Fruit fly (Drosophila melanogaster): ENCODE measurements around the gene CG6833.

CG6833 gene

DNA sequence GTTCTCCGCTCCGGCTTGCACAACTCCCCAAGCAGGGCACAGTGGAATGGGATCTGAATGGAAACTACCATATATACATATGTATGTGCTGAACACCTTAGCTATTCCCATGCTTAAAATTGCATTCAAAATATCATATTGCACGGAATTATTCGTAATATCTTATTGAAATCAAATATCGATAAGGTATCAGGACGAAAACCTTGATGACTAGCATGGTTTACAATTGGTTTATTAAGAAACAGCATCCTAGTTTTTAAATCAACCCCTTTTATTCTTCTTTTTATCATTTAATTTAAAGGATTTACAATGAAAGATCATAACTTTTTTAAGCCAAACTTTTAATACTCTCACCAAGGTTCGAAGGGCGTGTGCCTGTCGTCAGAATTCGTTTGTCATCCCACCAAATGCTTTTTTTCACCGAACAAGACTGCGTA, 4.3 kb downstream of the CG6833 start (continued):
- no peak for TF ChIP-seq eve (GFP tag; optimal IDR thresholded peaks at IDR 0.05)
- TF ChIP-seq sisA (GFP tag; IDR thresholded peaks at IDR 0.05): no peak
- TF ChIP-seq CG12236 (GFP tag; optimal IDR thresholded peaks at IDR 0.05): no peak
- TF ChIP-seq pzg (GFP tag; optimal IDR thresholded peaks at IDR 0.05): no peak
- TF ChIP-seq CG12071 (GFP tag; optimal IDR thresholded peaks at IDR 0.05): no peak
- no peak for TF ChIP-seq fd3F (GFP tag; optimal IDR thresholded peaks at IDR 0.05)
- no peak for TF ChIP-seq Fer3 (tag; optimal IDR thresholded peaks at IDR 0.05)
- no peak for TF ChIP-seq ftz-f1 (GFP tag; optimal IDR thresholded peaks at IDR 0.05)
- no peak for TF ChIP-seq CG11085 (GFP tag; IDR thresholded peaks at IDR 0.05)
- no peak for TF ChIP-seq chif (GFP tag; optimal IDR thresholded peaks at IDR 0.05)
- TF ChIP-seq sima (GFP tag; optimal IDR thresholded peaks at IDR 0.05): no peak
- no peak for TF ChIP-seq CG4360 (GFP tag; IDR thresholded peaks at IDR 0.05)
- no peak for TF ChIP-seq pho (GFP tag; optimal IDR thresholded peaks at IDR 0.05)
- no peak for TF ChIP-seq eyg (GFP tag; optimal IDR thresholded peaks at IDR 0.05)
- no peak for TF ChIP-seq CG8765 (GFP tag; IDR thresholded peaks at IDR 0.05)
- no peak for TF ChIP-seq trem (tag; optimal IDR thresholded peaks at IDR 0.05)
- no peak for TF ChIP-seq HLH54F (GFP tag; optimal IDR thresholded peaks at IDR 0.05)
- no peak for TF ChIP-seq slou (GFP tag; optimal IDR thresholded peaks at IDR 0.05)
- TF ChIP-seq CG11093 (GFP tag; IDR thresholded peaks at IDR 0.05): no peak
- TF ChIP-seq gcm2 (GFP tag; optimal IDR thresholded peaks at IDR 0.05): no peak
- TF ChIP-seq CoRest (tag; optimal IDR thresholded peaks at IDR 0.05): peak; percentile 25
- no peak for TF ChIP-seq stc (GFP tag; IDR thresholded peaks at IDR 0.05)
- TF ChIP-seq CG6254 (GFP tag; optimal IDR thresholded peaks at IDR 0.05): no peak
- TF ChIP-seq CG31365 (tag; optimal IDR thresholded peaks at IDR 0.05): no peak
- TF ChIP-seq H15 (GFP tag; IDR thresholded peaks at IDR 0.05): no peak
- no peak for TF ChIP-seq dimm (GFP tag; IDR thresholded peaks at IDR 0.05)
- TF ChIP-seq D19B (GFP tag; optimal IDR thresholded peaks at IDR 0.05): no peak
- no peak for TF ChIP-seq zen2 (GFP tag; IDR thresholded peaks at IDR 0.05; ENCODE audit: partially characterized antibody)
- peak; percentile 17 for TF ChIP-seq CG18619 (GFP tag; optimal IDR thresholded peaks at IDR 0.05)
- no peak for TF ChIP-seq CG12744 (GFP tag; optimal IDR thresholded peaks at IDR 0.05)
- peak; percentile 2 for TF ChIP-seq Max (GFP tag; optimal IDR thresholded peaks at IDR 0.05)
- no peak for TF ChIP-seq CG3838 (GFP tag; optimal IDR thresholded peaks at IDR 0.05)
- TF ChIP-seq mam (GFP tag; optimal IDR thresholded peaks at IDR 0.05): peak; percentile 3
- no peak for TF ChIP-seq CG10147 (GFP tag; optimal IDR thresholded peaks at IDR 0.05)
- no peak for TF ChIP-seq bsh (GFP tag; optimal IDR thresholded peaks at IDR 0.05)
- no peak for TF ChIP-seq CG2116 (GFP tag; optimal IDR thresholded peaks at IDR 0.05)
- TF ChIP-seq Hr51 (GFP tag; optimal IDR thresholded peaks at IDR 0.05): peak in 1 of 2 experiments; percentile 7
- TF ChIP-seq CG9215 (GFP tag; IDR thresholded peaks at IDR 0.05): no peak
- TF ChIP-seq CG11723 (GFP tag; optimal IDR thresholded peaks at IDR 0.05): no peak
- TF ChIP-seq CG2120 (GFP tag; optimal IDR thresholded peaks at IDR 0.05): peak; percentile 55
- no peak for TF ChIP-seq CG10565 (GFP tag; optimal IDR thresholded peaks at IDR 0.05)
- peak; percentile 41; the same call in 1 of the 3 replicates for TF ChIP-seq CG17361 (GFP tag; IDR thresholded peaks at IDR 0.05)
- TF ChIP-seq CG11456 (GFP tag; IDR thresholded peaks at IDR 0.05): no peak
- no peak for TF ChIP-seq Dad (GFP tag; optimal IDR thresholded peaks at IDR 0.05)
- no peak for TF ChIP-seq dpn (GFP tag; optimal IDR thresholded peaks at IDR 0.05)
- no peak for TF ChIP-seq CG34376 (GFP tag; optimal IDR thresholded peaks at IDR 0.05)
- TF ChIP-seq CG16779 (GFP tag; IDR thresholded peaks at IDR 0.05): no peak
- TF ChIP-seq sr (GFP tag; IDR thresholded peaks at IDR 0.05): no peak
- peak; percentile 9 for TF ChIP-seq zfh2 (GFP tag; optimal IDR thresholded peaks at IDR 0.05)
- no peak for TF ChIP-seq D (optimal IDR thresholded peaks at IDR 0.05)
- TF ChIP-seq D (GFP tag; optimal IDR thresholded peaks at IDR 0.05): no peak
- peak; percentile 32 for TF ChIP-seq dmrt99B (tag; optimal IDR thresholded peaks at IDR 0.05)
- no peak for TF ChIP-seq dan (GFP tag; IDR thresholded peaks at IDR 0.05)

All from whole organism, embryonic.